Fruit fly (Drosophila melanogaster) whole organism, embryonic: ENCODE data around the gene Cpr78E.

Source experiments
- Abd-B ChIP-seq: fragments of 200-800 bp; sonication (Bioruptor generic); optimal IDR thresholded peaks from 2 replicates; lab custom pipeline; 2018; ENCODE audit warnings: missing biosample characterization, mild to moderate bottlenecking, missing genetic modification characterization, moderate library complexity
- Atf-2 ChIP-seq: fragments of 200-800 bp; sonication (Bioruptor generic); optimal IDR thresholded peaks from 2 replicates; lab custom pipeline; 2016; ENCODE audit warnings: missing biosample characterization, missing genetic modification characterization
- CG10321 ChIP-seq: fragments of 200-800 bp; sonication (Bioruptor generic); IDR thresholded peaks from 2 replicates; pipeline ENCODE4 v1.3.6; 2022; ENCODE audit warnings: missing biosample characterization, missing genetic modification characterization
- CG10654 ChIP-seq: fragments of 200-800 bp; sonication (Bioruptor generic); optimal IDR thresholded peaks from 2 replicates; lab custom pipeline; 2016; ENCODE audit warnings: missing biosample characterization, missing genetic modification characterization
- CG12219 ChIP-seq: fragments of 200-800 bp; sonication (Bioruptor generic); optimal IDR thresholded peaks from 3 replicates; lab custom pipeline; 2018; ENCODE audit warnings: missing biosample characterization, mild to moderate bottlenecking, missing genetic modification characterization
- CG12391 ChIP-seq: fragments of 200-800 bp; sonication (Bioruptor generic); optimal IDR thresholded peaks from 3 replicates; lab custom pipeline; 2018; ENCODE audit warnings: missing biosample characterization, mild to moderate bottlenecking, missing genetic modification characterization, moderate library complexity
- CG13123 ChIP-seq: fragments of 200-800 bp; sonication (Bioruptor generic); optimal IDR thresholded peaks from 2 replicates; lab custom pipeline; 2016; ENCODE audit warnings: missing biosample characterization, missing genetic modification characterization
- CG14667 ChIP-seq: fragments of 200-800 bp; sonication (Bioruptor generic); IDR thresholded peaks from 2 replicates; pipeline ENCODE4 v1.3.6; 2022; ENCODE audit warnings: missing biosample characterization, missing genetic modification characterization
- CG15011 ChIP-seq: fragments of 200-800 bp; sonication (Bioruptor generic); optimal IDR thresholded peaks from 3 replicates; lab custom pipeline; 2018; ENCODE audit warnings: missing biosample characterization, mild to moderate bottlenecking, missing genetic modification characterization
- CG15269 ChIP-seq: fragments of 200-800 bp; sonication (Bioruptor generic); optimal IDR thresholded peaks from 2 replicates; lab custom pipeline; 2018; ENCODE audit warnings: missing biosample characterization, mild to moderate bottlenecking, missing genetic modification characterization, moderate library complexity
- CG1529 ChIP-seq: fragments of 200-800 bp; sonication (Bioruptor generic); optimal IDR thresholded peaks from 3 replicates; lab custom pipeline; 2018; ENCODE audit warnings: missing biosample characterization, missing genetic modification characterization
- CG5180 ChIP-seq: fragments of 200-800 bp; sonication (Bioruptor generic); optimal IDR thresholded peaks from 3 replicates; lab custom pipeline; 2017; ENCODE audit warnings: missing biosample characterization, missing genetic modification characterization, mild to moderate bottlenecking, moderate library complexity, missing genetic modification reagents
- CG5953 ChIP-seq: fragments of 200-800 bp; sonication (Bioruptor generic); IDR thresholded peaks from 2 replicates; pipeline ENCODE4 v1.3.6; 2022; ENCODE audit warnings: missing biosample characterization, missing genetic modification characterization
- CG6791 ChIP-seq: fragments of 200-800 bp; sonication (Bioruptor generic); IDR thresholded peaks from 3 replicates; pipeline ENCODE4 v1.3.6; 2022; ENCODE audit warnings: missing biosample characterization, missing genetic modification characterization; ENCODE audit not compliant: partially characterized antibody
- CG7839 ChIP-seq: fragments of 200-800 bp; sonication (Bioruptor generic); optimal IDR thresholded peaks from 3 replicates; lab custom pipeline; 2018; ENCODE audit warnings: missing biosample characterization, mild to moderate bottlenecking, missing genetic modification characterization, moderate library complexity
- CG7963 ChIP-seq: fragments of 200-800 bp; sonication (Bioruptor generic); IDR thresholded peaks from 3 replicates; pipeline ENCODE4 v1.3.6; 2022; ENCODE audit warnings: missing biosample characterization, missing genetic modification characterization; ENCODE audit not compliant: partially characterized antibody
- CHES-1-like ChIP-seq: fragments of 200-800 bp; sonication (Bioruptor generic); optimal IDR thresholded peaks from 2 replicates; lab custom pipeline; 2016; ENCODE audit warnings: missing biosample characterization, missing genetic modification characterization
- CTCF ChIP-seq: fragments of 200-800 bp; sonication (Bioruptor generic); optimal IDR thresholded peaks from 2 replicates; lab custom pipeline; 2017; ENCODE audit warnings: missing biosample characterization, mild to moderate bottlenecking, missing genetic modification characterization, moderate library complexity
- Dp ChIP-seq: fragments of 200-800 bp; sonication (Bioruptor generic); optimal IDR thresholded peaks from 2 replicates; lab custom pipeline; 2018; ENCODE audit warnings: missing biosample characterization, mild to moderate bottlenecking, missing genetic modification characterization, moderate library complexity
- Gsc ChIP-seq: fragments of 200-800 bp; sonication (Bioruptor generic); IDR thresholded peaks from 2 replicates; pipeline ENCODE4 v1.3.6; 2022; ENCODE audit warnings: missing biosample characterization, missing genetic modification characterization
- HLH54F ChIP-seq: fragments of 200-800 bp; sonication (Bioruptor generic); optimal IDR thresholded peaks from 3 replicates; lab custom pipeline; 2016; ENCODE audit warnings: missing biosample characterization, missing genetic modification characterization
- Hand ChIP-seq: fragments of 200-800 bp; sonication (Bioruptor generic); optimal IDR thresholded peaks from 2 replicates; lab custom pipeline; 2017; ENCODE audit warnings: mild to moderate bottlenecking, missing biosample characterization, missing genetic modification reagents, missing genetic modification characterization
- Hey ChIP-seq: fragments of 200-800 bp; sonication (Bioruptor generic); optimal IDR thresholded peaks from 3 replicates; lab custom pipeline; 2018; ENCODE audit warnings: missing biosample characterization, mild to moderate bottlenecking, missing genetic modification characterization
- MESR4 ChIP-seq: fragments of 200-800 bp; sonication (Bioruptor generic); optimal IDR thresholded peaks from 2 replicates; lab custom pipeline; 2018; ENCODE audit warnings: missing biosample characterization, mild to moderate bottlenecking, missing genetic modification characterization, moderate library complexity
- Neu2 ChIP-seq: fragments of 200-800 bp; sonication (Bioruptor generic); optimal IDR thresholded peaks from 3 replicates; lab custom pipeline; 2016; ENCODE audit warnings: missing biosample characterization, missing genetic modification characterization, borderline replicate concordance
- Oli ChIP-seq: fragments of 200-800 bp; sonication (Bioruptor generic); optimal IDR thresholded peaks from 2 replicates; lab custom pipeline; 2018; ENCODE audit warnings: missing biosample characterization, mild to moderate bottlenecking, missing genetic modification characterization, moderate library complexity
- Rx ChIP-seq: fragments of 200-800 bp; sonication (Bioruptor generic); IDR thresholded peaks from 2 replicates; pipeline ENCODE4 v1.3.6; 2022; ENCODE audit warnings: missing biosample characterization, missing genetic modification characterization
- Scr ChIP-seq: fragments of 200-800 bp; sonication (Bioruptor generic); IDR thresholded peaks from 2 replicates; pipeline ENCODE4 v1.3.6; 2022; ENCODE audit warnings: missing biosample characterization, missing genetic modification characterization; ENCODE audit not compliant: partially characterized antibody
- Sry-β ChIP-seq: fragments of 200-800 bp; sonication (Bioruptor generic); optimal IDR thresholded peaks from 2 replicates; lab custom pipeline; 2018; ENCODE audit warnings: missing biosample characterization, mild to moderate bottlenecking, missing genetic modification characterization, moderate library complexity
- Xrp1 ChIP-seq: fragments of 200-800 bp; sonication (Bioruptor generic); IDR thresholded peaks from 2 replicates; pipeline ENCODE4 v1.3.6; 2022; ENCODE audit warnings: missing biosample characterization, missing genetic modification characterization
- amos ChIP-seq: fragments of 200-800 bp; sonication (Bioruptor generic); IDR thresholded peaks from 2 replicates; pipeline ENCODE4 v1.3.6; 2022; ENCODE audit warnings: missing biosample characterization, missing genetic modification characterization; ENCODE audit not compliant: partially characterized antibody
- aop ChIP-seq: fragments of 200-800 bp; sonication (Bioruptor generic); IDR thresholded peaks from 2 replicates; pipeline ENCODE4 v1.3.6; 2022; ENCODE audit warnings: missing biosample characterization, missing genetic modification characterization
- bbx ChIP-seq: fragments of 200-800 bp; sonication (Bioruptor generic); IDR thresholded peaks from 2 replicates; pipeline ENCODE4 v1.3.6; 2022; ENCODE audit warnings: missing biosample characterization, missing genetic modification characterization; ENCODE audit not compliant: partially characterized antibody
- bowl ChIP-seq: fragments of 200-800 bp; sonication (Bioruptor generic); IDR thresholded peaks from 2 replicates; pipeline ENCODE4 v1.3.6; 2022; ENCODE audit warnings: missing biosample characterization, missing genetic modification characterization
- chinmo ChIP-seq: fragments of 200-800 bp; sonication (Bioruptor generic); IDR thresholded peaks from 4 replicates; pipeline ENCODE4 v1.3.6; 2022; ENCODE audit warnings: missing biosample characterization, missing genetic modification characterization; ENCODE audit not compliant: partially characterized antibody
- da ChIP-seq: fragments of 200-800 bp; sonication (Bioruptor generic); optimal IDR thresholded peaks from 2 replicates; lab custom pipeline; 2016; ENCODE audit warnings: missing biosample characterization, missing genetic modification characterization
- ems ChIP-seq: fragments of 200-800 bp; sonication (Bioruptor generic); optimal IDR thresholded peaks from 3 replicates; lab custom pipeline; 2016; ENCODE audit warnings: missing biosample characterization, missing genetic modification characterization
- ftz-f1 ChIP-seq: fragments of 200-800 bp; sonication (Bioruptor generic); optimal IDR thresholded peaks from 2 replicates; lab custom pipeline; 2016; ENCODE audit warnings: missing biosample characterization, missing genetic modification characterization
- gem ChIP-seq: fragments of 200-800 bp; sonication (Bioruptor generic); optimal IDR thresholded peaks from 2 replicates; lab custom pipeline; 2019; ENCODE audit warnings: missing biosample characterization, mild to moderate bottlenecking, missing genetic modification characterization, moderate library complexity
- ham ChIP-seq: fragments of 200-800 bp; sonication (Bioruptor generic); IDR thresholded peaks from 2 replicates; pipeline ENCODE4 v1.3.6; 2022; ENCODE audit warnings: missing biosample characterization, missing genetic modification characterization
- knrl ChIP-seq: fragments of 200-800 bp; sonication (Bioruptor generic); IDR thresholded peaks from 3 replicates; pipeline ENCODE4 v1.3.6; 2022; ENCODE audit warnings: missing biosample characterization, missing genetic modification characterization; ENCODE audit not compliant: partially characterized antibody
- luna ChIP-seq: fragments of 200-800 bp; sonication (Bioruptor generic); optimal IDR thresholded peaks from 2 replicates; lab custom pipeline; 2016; ENCODE audit warnings: missing biosample characterization, missing genetic modification characterization
- nmo ChIP-seq: fragments of 200-800 bp; sonication (Bioruptor generic); optimal IDR thresholded peaks from 2 replicates; lab custom pipeline; 2018; ENCODE audit warnings: missing biosample characterization, mild to moderate bottlenecking, missing genetic modification characterization, moderate library complexity
- psq ChIP-seq: fragments of 200-800 bp; sonication (Bioruptor generic); optimal IDR thresholded peaks from 2 replicates; lab custom pipeline; 2017; ENCODE audit warnings: missing biosample characterization, missing genetic modification characterization
- ranshi ChIP-seq: fragments of 200-800 bp; sonication (Bioruptor generic); IDR thresholded peaks from 2 replicates; pipeline ENCODE4 v1.3.6; 2022; ENCODE audit warnings: missing biosample characterization, missing genetic modification characterization
- sc ChIP-seq, 3 experiments: fragments of >200 bp in 2 of 3; fragments of 200-800 bp in 1 of 3; sonication (Bioruptor generic) in 1 of 3; optimal IDR thresholded peaks; 2 replicates in 2 of 3; 3 replicates in 1 of 3; lab custom pipeline; 2017; ENCODE audit warnings: mild to moderate bottlenecking in 1 of 3, missing biosample characterization in 1 of 3, missing genetic modification characterization in 1 of 3, missing genetic modification reagents in 1 of 3
- sd ChIP-seq: fragments of 200-800 bp; sonication (Bioruptor generic); optimal IDR thresholded peaks from 3 replicates; lab custom pipeline; 2018; ENCODE audit warnings: missing biosample characterization, mild to moderate bottlenecking, missing genetic modification characterization, moderate library complexity
- sima ChIP-seq: fragments of 200-800 bp; sonication (Bioruptor generic); optimal IDR thresholded peaks from 2 replicates; lab custom pipeline; 2016; ENCODE audit warnings: missing biosample characterization, missing genetic modification characterization
- unc-4 ChIP-seq: fragments of 200-800 bp; sonication (Bioruptor generic); IDR thresholded peaks from 2 replicates; pipeline ENCODE4 v1.3.6; 2022; ENCODE audit warnings: missing biosample characterization, missing genetic modification characterization; ENCODE audit not compliant: partially characterized antibody
- vvl ChIP-seq: fragments of 200-800 bp; sonication (Bioruptor generic); IDR thresholded peaks from 2 replicates; pipeline ENCODE4 v1.3.6; 2022; ENCODE audit warnings: missing biosample characterization, missing genetic modification characterization

Cpr78E gene

DNA sequence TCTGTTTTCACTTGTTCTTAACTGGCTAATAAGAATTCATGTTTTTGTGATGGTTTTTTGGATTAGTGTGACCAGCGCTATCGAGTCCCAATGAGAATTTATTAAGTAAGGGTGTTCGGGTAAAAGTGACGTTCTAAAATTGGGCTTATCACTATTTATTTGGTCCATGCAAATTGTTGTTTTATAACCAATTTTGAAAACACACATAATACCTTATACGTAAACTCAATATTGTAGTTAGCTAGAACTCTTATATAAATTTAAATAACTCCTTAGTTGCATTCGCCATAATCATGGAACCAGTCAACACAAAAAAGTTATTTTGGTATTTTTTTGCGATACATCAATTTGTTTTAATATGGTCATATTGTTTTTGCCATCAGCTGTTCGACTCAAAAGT lies 12.9 kb upstream of the Cpr78E start, which contains the start of the genes Als2 and CG11248 (continued):
- no peak for TF ChIP-seq unc-4 (GFP tag; lab: Robert Waterston, UW)
- no peak for TF ChIP-seq MESR4
- TF ChIP-seq CG12391 (tag; lab: Kevin White, UChicago) = peak; percentile 88
- TF ChIP-seq Sry-β (GFP tag; lab: Kevin White, UChicago) = peak; percentile 61
- TF ChIP-seq bbx (GFP tag; lab: Robert Waterston, UW) = no peak
- no peak for TF ChIP-seq CG13123
- TF ChIP-seq CG7839 (tag; lab: Kevin White, UChicago) = peak; percentile 81
- peak; percentile 56 for TF ChIP-seq ems (GFP tag; lab: Kevin White, UChicago)
- TF ChIP-seq CTCF (GFP tag; lab: Kevin White, UChicago) = no peak
- no peak for TF ChIP-seq aop (GFP tag; lab: Robert Waterston, UW)
- no peak for TF ChIP-seq CG5180 (GFP tag; lab: Kevin White, UChicago)
- no peak for TF ChIP-seq bowl (GFP tag; lab: Robert Waterston, UW)
- TF ChIP-seq CG10321 (GFP tag; lab: Robert Waterston, UW) = no peak
- no peak for TF ChIP-seq psq (GFP tag; lab: Kevin White, UChicago)
- peak; percentile 90 for TF ChIP-seq gem (tag; lab: Kevin White, UChicago)
- no peak for TF ChIP-seq Neu2 (GFP tag; lab: Kevin White, UChicago)
- peak; percentile 67; the same call in 1 of the 2 replicates for TF ChIP-seq ranshi (GFP tag; lab: Robert Waterston, UW)
- TF ChIP-seq CG14667 (GFP tag; lab: Robert Waterston, UW) = no peak
- no peak for TF ChIP-seq Hand (GFP tag; lab: Kevin White, UChicago)
- TF ChIP-seq CG5953 (GFP tag; lab: Robert Waterston, UW) = 0 out of 2 replicates have a peak, but pooled peaks have one; percentile 52
- no peak for TF ChIP-seq sd (tag; lab: Kevin White, UChicago)
- peak; percentile 66 for TF ChIP-seq Atf-2
- no peak for TF ChIP-seq Hey (tag; lab: Kevin White, UChicago)
- peak; percentile 77 for TF ChIP-seq CHES-1-like (GFP tag; lab: Kevin White, UChicago)
- TF ChIP-seq Abd-B (GFP tag; lab: Kevin White, UChicago) = peak; percentile 85
- TF ChIP-seq vvl (GFP tag; lab: Robert Waterston, UW) = peak; percentile 64
- TF ChIP-seq CG6791 (GFP tag; lab: Robert Waterston, UW) = no peak
- no peak for TF ChIP-seq knrl (GFP tag; lab: Robert Waterston, UW)
- TF ChIP-seq luna = peak; percentile 47
- no peak for TF ChIP-seq ftz-f1
- no peak for TF ChIP-seq CG15011 (GFP tag; lab: Kevin White, UChicago)
- TF ChIP-seq sc (optimal IDR thresholded peaks at IDR 0.05; lab: Kevin White, UChicago) = no peak
- TF ChIP-seq sc (GFP tag; optimal IDR thresholded peaks at IDR 0.05; lab: Kevin White, UChicago) = no peak
- TF ChIP-seq sima (GFP tag; lab: Kevin White, UChicago) = no peak
- TF ChIP-seq Rx (GFP tag; lab: Robert Waterston, UW) = peak; percentile 40; the same call in 1 of the 2 replicates
- TF ChIP-seq Oli (tag; lab: Kevin White, UChicago) = peak; percentile 69
- no peak for TF ChIP-seq CG15269
- TF ChIP-seq Gsc (GFP tag; lab: Robert Waterston, UW) = no peak
- no peak for TF ChIP-seq amos
- TF ChIP-seq CG12219 (GFP tag; lab: Kevin White, UChicago) = peak; percentile 25
- no peak for TF ChIP-seq Dp (GFP tag; lab: Kevin White, UChicago)
- TF ChIP-seq nmo (GFP tag; lab: Kevin White, UChicago) = peak; percentile 90
- TF ChIP-seq da (GFP tag; lab: Kevin White, UChicago) = no peak
- no peak for TF ChIP-seq ham (GFP tag; lab: Robert Waterston, UW)
- peak; percentile 66 for TF ChIP-seq CG10654 (GFP tag; lab: Kevin White, UChicago)
- peak; percentile 79 for TF ChIP-seq HLH54F (GFP tag; lab: Kevin White, UChicago)
- no peak for TF ChIP-seq CG7963 (GFP tag; lab: Robert Waterston, UW)
- no peak for TF ChIP-seq Scr
- TF ChIP-seq CG1529 (GFP tag; lab: Kevin White, UChicago) = no peak
- peak; percentile 77; the same call in 1 of the 2 replicates for TF ChIP-seq Xrp1
- no peak for TF ChIP-seq chinmo
